Fruit fly (Drosophila melanogaster) whole organism, embryonic: ENCODE measurements around the gene CG4629.
A peak's percentile ranks its signal among the peaks of the same experiment; 100 is the strongest.

Experiments used
- Abd-B ChIP-seq: fragments of 200-800 bp; sonication (Bioruptor generic); optimal IDR thresholded peaks from 2 replicates; lab custom pipeline; 2018; ENCODE audit warnings: missing biosample characterization, mild to moderate bottlenecking, missing genetic modification characterization, moderate library complexity
- Bdp1 ChIP-seq: fragments of 200-800 bp; sonication (Bioruptor generic); optimal IDR thresholded peaks from 3 replicates; lab custom pipeline; 2016; ENCODE audit warnings: missing biosample characterization, missing genetic modification characterization
- CG10543 ChIP-seq: fragments of 200-800 bp; sonication (Bioruptor generic); optimal IDR thresholded peaks from 3 replicates; lab custom pipeline; 2017; ENCODE audit warnings: missing biosample characterization, mild to moderate bottlenecking, missing genetic modification characterization, moderate library complexity
- CG10565 ChIP-seq: fragments of 200-800 bp; sonication (Bioruptor generic); optimal IDR thresholded peaks from 3 replicates; lab custom pipeline; 2016; ENCODE audit warnings: missing biosample characterization, mild to moderate bottlenecking, missing genetic modification characterization
- CG11695 ChIP-seq: fragments of 200-800 bp; sonication (Bioruptor generic); IDR thresholded peaks from 3 replicates; pipeline ENCODE4 v1.3.6; 2022; ENCODE audit warnings: missing biosample characterization, missing genetic modification characterization
- CG12155 ChIP-seq: fragments of 200-800 bp; sonication (Bioruptor generic); optimal IDR thresholded peaks from 3 replicates; lab custom pipeline; 2016; ENCODE audit warnings: missing biosample characterization, missing genetic modification characterization
- CG14860 ChIP-seq: fragments of 200-800 bp; sonication (Bioruptor generic); IDR thresholded peaks from 3 replicates; pipeline ENCODE4 v1.3.6; 2022; ENCODE audit warnings: missing biosample characterization, missing genetic modification characterization; ENCODE audit not compliant: partially characterized antibody
- CG17829 ChIP-seq: fragments of 200-800 bp; optimal IDR thresholded peaks from 2 replicates; lab custom pipeline; 2019; ENCODE audit warnings: missing biosample characterization, mild to moderate bottlenecking, missing genetic modification characterization, moderate library complexity
- CG30020 ChIP-seq: fragments of 200-800 bp; optimal IDR thresholded peaks from 2 replicates; lab custom pipeline; 2019; ENCODE audit warnings: missing biosample characterization, mild to moderate bottlenecking, missing genetic modification characterization, moderate library complexity
- CG34376 ChIP-seq: fragments of 200-800 bp; sonication (Bioruptor generic); optimal IDR thresholded peaks from 2 replicates; lab custom pipeline; 2018; ENCODE audit warnings: missing biosample characterization, mild to moderate bottlenecking, missing genetic modification characterization
- CG5245 ChIP-seq: fragments of 200-800 bp; sonication (Bioruptor generic); optimal IDR thresholded peaks from 3 replicates; lab custom pipeline; 2016; ENCODE audit warnings: missing biosample characterization, missing genetic modification characterization
- CG9727 ChIP-seq: fragments of 200-800 bp; sonication (Bioruptor generic); optimal IDR thresholded peaks from 3 replicates; lab custom pipeline; 2017; ENCODE audit warnings: missing biosample characterization, mild to moderate bottlenecking, missing genetic modification characterization
- D ChIP-seq, 2 experiments: fragments of 200-800 bp in 1 of 2; fragments of >200 bp in 1 of 2; sonication (Bioruptor generic) in 1 of 2; optimal IDR thresholded peaks; 2 replicates in 1 of 2; 3 replicates in 1 of 2; lab custom pipeline; 2017; ENCODE audit warnings: mild to moderate bottlenecking in 1 of 2, missing biosample characterization in 1 of 2, missing genetic modification characterization in 1 of 2, missing genetic modification reagents in 1 of 2
- Dek ChIP-seq: fragments of 200-800 bp; sonication (Bioruptor generic); optimal IDR thresholded peaks from 3 replicates; lab custom pipeline; 2019; ENCODE audit warnings: missing biosample characterization, mild to moderate bottlenecking, missing genetic modification characterization, moderate library complexity
- Drgx ChIP-seq: fragments of 200-800 bp; sonication (Bioruptor generic); IDR thresholded peaks from 2 replicates; pipeline ENCODE4 v1.3.6; 2022; ENCODE audit warnings: missing biosample characterization, missing genetic modification characterization
- E2f2 ChIP-seq: fragments of 200-800 bp; sonication (Bioruptor generic); IDR thresholded peaks from 2 replicates; pipeline ENCODE4 v1.3.6; 2022; ENCODE audit warnings: missing biosample characterization, missing genetic modification characterization
- Ets65A ChIP-seq: fragments of 200-800 bp; sonication (Bioruptor generic); peaks from one replicate; lab custom pipeline; 2016; ENCODE audit warnings: missing biosample characterization, missing genetic modification characterization
- Fer3 ChIP-seq: fragments of 200-800 bp; sonication (Bioruptor generic); optimal IDR thresholded peaks from 2 replicates; lab custom pipeline; 2018; ENCODE audit warnings: missing biosample characterization, mild to moderate bottlenecking, missing genetic modification characterization, moderate library complexity
- GATAe ChIP-seq: fragments of 200-800 bp; sonication (Bioruptor generic); conservative IDR thresholded peaks from 2 replicates; pipeline ENCODE4 v1.3.6; 2022; ENCODE audit warnings: missing biosample characterization, missing genetic modification characterization
- Gug ChIP-seq: fragments of 200-800 bp; sonication (Bioruptor generic); IDR thresholded peaks from 4 replicates; pipeline ENCODE4 v1.3.6; 2022; ENCODE audit warnings: missing biosample characterization, missing genetic modification characterization
- MTF-1 ChIP-seq: fragments of 200-800 bp; sonication (Bioruptor generic); optimal IDR thresholded peaks from 2 replicates; lab custom pipeline; 2018; ENCODE audit warnings: missing biosample characterization, mild to moderate bottlenecking, missing genetic modification characterization, borderline replicate concordance
- NFAT ChIP-seq: fragments of 200-800 bp; sonication (Bioruptor generic); IDR thresholded peaks from 2 replicates; pipeline ENCODE4 v1.3.6; 2022; ENCODE audit warnings: missing biosample characterization, missing genetic modification characterization
- NK7.1 ChIP-seq: fragments of 200-800 bp; sonication (Bioruptor generic); optimal IDR thresholded peaks from 3 replicates; lab custom pipeline; 2016; ENCODE audit warnings: missing biosample characterization, missing genetic modification characterization
- Poxn ChIP-seq: fragments of 200-800 bp; sonication (Bioruptor generic); IDR thresholded peaks from 2 replicates; pipeline ENCODE4 v1.3.6; 2022; ENCODE audit warnings: missing biosample characterization, missing genetic modification characterization
- Rx ChIP-seq: fragments of 200-800 bp; sonication (Bioruptor generic); IDR thresholded peaks from 2 replicates; pipeline ENCODE4 v1.3.6; 2022; ENCODE audit warnings: missing biosample characterization, missing genetic modification characterization
- Scr ChIP-seq: fragments of 200-800 bp; sonication (Bioruptor generic); IDR thresholded peaks from 2 replicates; pipeline ENCODE4 v1.3.6; 2022; ENCODE audit warnings: missing biosample characterization, missing genetic modification characterization; ENCODE audit not compliant: partially characterized antibody
- Sox102F ChIP-seq: fragments of 200-800 bp; sonication (Bioruptor generic); optimal IDR thresholded peaks from 2 replicates; lab custom pipeline; 2018; ENCODE audit warnings: missing biosample characterization, mild to moderate bottlenecking, missing genetic modification characterization, moderate library complexity
- Stat92E ChIP-seq, 3 experiments: fragments of >200 bp in 2 of 3; fragments of 200-800 bp in 1 of 3; sonication (Bioruptor generic) in 1 of 3; optimal IDR thresholded peaks; 2 replicates each; lab custom pipeline; 2017 to 2019; ENCODE audit warnings: missing biosample characterization in 3 of 3, missing genetic modification characterization in 3 of 3, mild to moderate bottlenecking in 1 of 3, moderate library complexity in 1 of 3
- Trl ChIP-seq, 3 experiments: fragments of >200 bp in 2 of 3; fragments of 200-800 bp in 1 of 3; sonication (Bioruptor generic) in 1 of 3; optimal IDR thresholded peaks; 2 replicates in 1 of 3; 3 replicates in 2 of 3; lab custom pipeline; 2016 to 2017; ENCODE audit warnings: missing biosample characterization in 1 of 3, missing genetic modification characterization in 1 of 3
- Xrp1 ChIP-seq: fragments of 200-800 bp; sonication (Bioruptor generic); IDR thresholded peaks from 2 replicates; pipeline ENCODE4 v1.3.6; 2022; ENCODE audit warnings: missing biosample characterization, missing genetic modification characterization
- al ChIP-seq: fragments of 200-800 bp; sonication (Bioruptor generic); IDR thresholded peaks from 2 replicates; pipeline ENCODE4 v1.3.6; 2022; ENCODE audit warnings: missing biosample characterization, missing genetic modification characterization
- bigmax ChIP-seq: fragments of 200-800 bp; sonication (Bioruptor generic); optimal IDR thresholded peaks from 2 replicates; lab custom pipeline; 2018; ENCODE audit warnings: missing biosample characterization, mild to moderate bottlenecking, missing genetic modification characterization
- ci ChIP-seq: fragments of 200-800 bp; sonication (Bioruptor generic); IDR thresholded peaks from 3 replicates; pipeline ENCODE4 v1.3.6; 2022; ENCODE audit warnings: missing biosample characterization, missing genetic modification characterization
- dan ChIP-seq: fragments of 200-800 bp; sonication (Bioruptor generic); IDR thresholded peaks from 2 replicates; pipeline ENCODE4 v1.3.6; 2022; ENCODE audit warnings: missing biosample characterization, missing genetic modification characterization
- dmrt99B ChIP-seq: fragments of 200-800 bp; sonication (Bioruptor generic); optimal IDR thresholded peaks from 2 replicates; lab custom pipeline; 2018; ENCODE audit warnings: missing biosample characterization, mild to moderate bottlenecking, missing genetic modification characterization, moderate library complexity
- esg ChIP-seq: fragments of 200-800 bp; sonication (Bioruptor generic); conservative IDR thresholded peaks from 2 replicates; pipeline ENCODE4 v1.3.6; 2022; ENCODE audit warnings: missing biosample characterization, missing genetic modification characterization
- gce ChIP-seq: fragments of 200-800 bp; sonication (Bioruptor generic); IDR thresholded peaks from 3 replicates; pipeline ENCODE4 v1.3.6; 2022; ENCODE audit warnings: missing biosample characterization, missing genetic modification characterization
- gsb-n ChIP-seq: fragments of 200-800 bp; sonication (Bioruptor generic); optimal IDR thresholded peaks from 3 replicates; lab custom pipeline; 2018; ENCODE audit warnings: missing biosample characterization, mild to moderate bottlenecking, missing genetic modification characterization
- klu ChIP-seq: fragments of 200-800 bp; sonication (Bioruptor generic); IDR thresholded peaks from 2 replicates; pipeline ENCODE4 v1.3.6; 2022; ENCODE audit warnings: missing biosample characterization, missing genetic modification characterization
- lmd ChIP-seq: fragments of 200-800 bp; sonication (Bioruptor generic); IDR thresholded peaks from 2 replicates; pipeline ENCODE4 v1.3.6; 2022; ENCODE audit warnings: missing biosample characterization, missing genetic modification characterization
- lola ChIP-seq, 3 experiments: fragments of >200 bp in 2 of 3; fragments of 200-800 bp in 1 of 3; sonication (Bioruptor generic) in 1 of 3; optimal IDR thresholded peaks; 2 replicates each; lab custom pipeline; 2017 to 2019; ENCODE audit warnings: missing biosample characterization in 3 of 3, missing genetic modification characterization in 3 of 3, mild to moderate bottlenecking in 1 of 3, moderate library complexity in 1 of 3
- pnt ChIP-seq: fragments of 200-800 bp; sonication (Bioruptor generic); optimal IDR thresholded peaks from 3 replicates; lab custom pipeline; 2016; ENCODE audit warnings: missing biosample characterization, missing genetic modification characterization
- pros ChIP-seq: fragments of 200-800 bp; sonication (Bioruptor generic); optimal IDR thresholded peaks from 3 replicates; lab custom pipeline; 2019; ENCODE audit warnings: missing biosample characterization, mild to moderate bottlenecking, missing genetic modification characterization, moderate library complexity
- psq ChIP-seq: fragments of 200-800 bp; sonication (Bioruptor generic); optimal IDR thresholded peaks from 2 replicates; lab custom pipeline; 2017; ENCODE audit warnings: missing biosample characterization, missing genetic modification characterization
- row ChIP-seq: fragments of 200-800 bp; sonication (Bioruptor generic); IDR thresholded peaks from 3 replicates; pipeline ENCODE4 v1.3.6; 2022; ENCODE audit warnings: missing biosample characterization, missing genetic modification characterization
- scrt ChIP-seq: fragments of 200-800 bp; sonication (Bioruptor generic); optimal IDR thresholded peaks from 2 replicates; lab custom pipeline; 2018; ENCODE audit warnings: missing biosample characterization, mild to moderate bottlenecking, missing genetic modification characterization, moderate library complexity
- tgo ChIP-seq: fragments of 200-800 bp; sonication (Bioruptor generic); IDR thresholded peaks from 3 replicates; pipeline ENCODE4 v1.3.6; 2022; ENCODE audit warnings: missing biosample characterization, missing genetic modification characterization
- usp ChIP-seq: fragments of >200 bp; optimal IDR thresholded peaks from 2 replicates; lab custom pipeline; 2017; ENCODE audit warnings: missing biosample characterization, missing genetic modification characterization

Gene CG4629

dm6 chr2L:1062473-1063363 lies 39.6 kb downstream of the CG4629 start (continued):
- TF ChIP-seq CG9727 (GFP tag; lab: Kevin White, UChicago) (peak; percentile 82), lmd (no peak), CG10543 (GFP tag; lab: Kevin White, UChicago) (no peak), tgo (GFP tag; lab: Robert Waterston, UW) (no peak), CG30020 (tag; lab: Kevin White, UChicago) (no peak), CG11695 (GFP tag; lab: Robert Waterston, UW) (peak; percentile 39; the same call in 1 of the 3 replicates), Rx (GFP tag; lab: Robert Waterston, UW) (no peak), lola (GFP tag; optimal IDR thresholded peaks at IDR 0.05; lab: Kevin White, UChicago) (peak in 1 of 3 experiments; percentile 88), CG12155 (GFP tag; lab: Kevin White, UChicago) (peak; percentile 39), CG10565 (no peak), CG14860 (GFP tag; lab: Robert Waterston, UW) (no peak), Sox102F (GFP tag; lab: Kevin White, UChicago) (peak; percentile 21), CG34376 (GFP tag; lab: Kevin White, UChicago) (no peak), pnt (GFP tag; lab: Kevin White, UChicago) (peak; percentile 27), dan (GFP tag; lab: Robert Waterston, UW) (no peak), GATAe (no peak), bigmax (GFP tag; lab: Kevin White, UChicago) (no peak), Stat92E (GFP tag; optimal IDR thresholded peaks at IDR 0.05; lab: Kevin White, UChicago) (no peak), klu (GFP tag; lab: Robert Waterston, UW) (no peak), dmrt99B (tag; lab: Kevin White, UChicago) (peak; percentile 49), CG5245 (no peak), Abd-B (GFP tag; lab: Kevin White, UChicago) (peak; percentile 2), MTF-1 (GFP tag; lab: Kevin White, UChicago) (peak; percentile 4), D (optimal IDR thresholded peaks at IDR 0.05; lab: Kevin White, UChicago) (no peak), D (GFP tag; optimal IDR thresholded peaks at IDR 0.05; lab: Kevin White, UChicago) (peak; percentile 52), esg (no peak), Gug (GFP tag; lab: Robert Waterston, UW) (no peak), Bdp1 (GFP tag; lab: Kevin White, UChicago) (no peak), Poxn (GFP tag; lab: Robert Waterston, UW) (no peak), gce (GFP tag; lab: Robert Waterston, UW) (no peak), NFAT (GFP tag; lab: Robert Waterston, UW) (no peak), usp (GFP tag; lab: Kevin White, UChicago) (no peak), Trl (optimal IDR thresholded peaks at IDR 0.05; lab: Kevin White, UChicago) (no peak), Trl (GFP tag; optimal IDR thresholded peaks at IDR 0.05; lab: Kevin White, UChicago) (peak; percentile 28), al (GFP tag; lab: Robert Waterston, UW) (no peak), scrt (GFP tag; lab: Kevin White, UChicago) (no peak), Xrp1 (GFP tag; lab: Robert Waterston, UW) (peak; percentile 58), NK7.1 (GFP tag; lab: Kevin White, UChicago) (no peak), row (GFP tag; lab: Robert Waterston, UW) (peak; percentile 36; the same call in 1 of the 3 replicates), Ets65A (GFP tag; lab: Kevin White, UChicago) (peak; percentile 70), CG17829 (tag; lab: Kevin White, UChicago) (peak; percentile 57), gsb-n (peak; percentile 20), psq (GFP tag; lab: Kevin White, UChicago) (no peak), ci (GFP tag; lab: Robert Waterston, UW) (peak; percentile 67; the same call in 2 of the 3 replicates), Dek (tag; lab: Kevin White, UChicago) (no peak), E2f2 (GFP tag; lab: Robert Waterston, UW) (0 out of 2 replicates have a peak, but pooled peaks have one; percentile 12), pros (GFP tag; lab: Kevin White, UChicago) (peak; percentile 86), Fer3 (tag; lab: Kevin White, UChicago) (no peak), Drgx (GFP tag; lab: Robert Waterston, UW) (no peak), Scr (no peak)
